Worm (Caenorhabditis elegans) whole organism, L1 larva: ENCODE data around the gene rcq-5.
A peak's percentile ranks its signal among the peaks of the same experiment; 100 is the strongest.

ENCODE experiments used
- ama-1 ChIP-seq: fragments of 150-350 bp; optimal IDR thresholded peaks from 2 replicates; lab custom pipeline; 2014
- ceh-88 ChIP-seq: fragments of 200-800 bp; sonication (Bioruptor generic); IDR thresholded peaks from 2 replicates; pipeline ENCODE4 v1.3.6; 2022; ENCODE audit warnings: missing genetic modification characterization, missing compliant biosample characterization
- egl-27 ChIP-seq, 2 experiments: fragments of 150-350 bp in 1 of 2; sonication (generic microtip); optimal IDR thresholded peaks; 3 replicates each; lab custom pipeline; 2017 to 2018; ENCODE audit warnings: missing biosample characterization in 2 of 2, missing genetic modification characterization in 2 of 2, missing genetic modification reagents in 2 of 2
- elt-2 ChIP-seq: sonication (generic microtip); optimal IDR thresholded peaks from 2 replicates; lab custom pipeline; 2016; ENCODE audit warnings: missing genetic modification characterization, mild to moderate bottlenecking, inconsistent platforms, missing compliant biosample characterization, missing genetic modification reagents
- isw-1 ChIP-seq: fragments of 200-800 bp; sonication (Bioruptor generic); IDR thresholded peaks from 2 replicates; pipeline ENCODE4 v1.3.6; 2022; ENCODE audit warnings: missing genetic modification characterization, missing compliant biosample characterization
- lin-13 ChIP-seq: fragments of 150-350 bp; optimal IDR thresholded peaks from 2 replicates; lab custom pipeline; 2014; ENCODE audit warnings: missing biosample characterization, missing genetic modification reagents, missing genetic modification characterization
- lin-15B ChIP-seq: fragments of 150-350 bp; sonication (generic microtip); optimal IDR thresholded peaks from 3 replicates; lab custom pipeline; 2014; ENCODE audit warnings: missing biosample characterization, missing genetic modification characterization
- nhr-11 ChIP-seq: fragments of 150-350 bp; optimal IDR thresholded peaks from 2 replicates; lab custom pipeline; 2014; ENCODE audit warnings: missing biosample characterization, missing genetic modification characterization
- nhr-12 ChIP-seq: sonication (generic microtip); optimal IDR thresholded peaks from 2 replicates; lab custom pipeline; 2017; ENCODE audit warnings: missing biosample characterization, missing genetic modification characterization
- unc-130 ChIP-seq: fragments of 150-350 bp; optimal IDR thresholded peaks from 2 replicates; lab custom pipeline; 2017; ENCODE audit warnings: missing biosample characterization, missing genetic modification characterization, inconsistent platforms

ce11 chrIII:4018095-4018498, 39.7 kb downstream of the rcq-5 start:
- TF ChIP-seq ceh-88 (GFP tag; lab: Robert Waterston, UW) (no peak), elt-2 (tag; lab: Kevin White, UChicago) (no peak), nhr-11 (no peak), lin-15B (no peak), lin-13 (GFP tag; lab: Kevin White, UChicago) (peak; percentile 33), ama-1 (lab: Kevin White, UChicago) (no peak), egl-27 (tag; optimal IDR thresholded peaks at IDR 0.05; lab: Kevin White, UChicago) (peak in 1 of 2 experiments; percentile 4), unc-130 (tag; lab: Kevin White, UChicago) (no peak), isw-1 (GFP tag; lab: Robert Waterston, UW) (peak; percentile 68), nhr-12 (tag; lab: Kevin White, UChicago) (no peak)
